Fruit fly (Drosophila melanogaster) whole organism, pupa: ENCODE data around the gene CG31287.

Source experiments
- CG10348 ChIP-seq: fragments of 200-800 bp; sonication (Bioruptor generic); IDR thresholded peaks from 2 replicates; pipeline ENCODE4 v1.3.6; 2022; ENCODE audit warnings: missing biosample characterization, missing genetic modification characterization
- CG12605 ChIP-seq: fragments of 200-800 bp; sonication (Bioruptor generic); IDR thresholded peaks from 2 replicates; pipeline ENCODE4 v1.3.6; 2022; ENCODE audit warnings: missing biosample characterization, missing genetic modification characterization
- CG13204 ChIP-seq: fragments of 200-800 bp; sonication (Bioruptor generic); optimal IDR thresholded peaks from 2 replicates; lab custom pipeline; 2018; ENCODE audit warnings: missing biosample characterization, mild to moderate bottlenecking, missing genetic modification characterization, moderate library complexity
- CG14655 ChIP-seq: fragments of 200-800 bp; sonication (Bioruptor generic); optimal IDR thresholded peaks from 3 replicates; lab custom pipeline; 2017; ENCODE audit warnings: mild to moderate bottlenecking, missing biosample characterization, missing genetic modification reagents, missing genetic modification characterization
- CG15710 ChIP-seq: fragments of 200-800 bp; sonication (Bioruptor generic); optimal IDR thresholded peaks from 2 replicates; lab custom pipeline; 2018; ENCODE audit warnings: missing biosample characterization, mild to moderate bottlenecking, missing genetic modification characterization, moderate library complexity
- CG17806 ChIP-seq: fragments of 200-800 bp; sonication (Bioruptor generic); optimal IDR thresholded peaks from 2 replicates; lab custom pipeline; 2018; ENCODE audit warnings: missing biosample characterization, mild to moderate bottlenecking, missing genetic modification characterization, moderate library complexity
- CG32121 ChIP-seq: fragments of 200-800 bp; sonication (Bioruptor generic); IDR thresholded peaks from 2 replicates; pipeline ENCODE4 v1.3.6; 2022; ENCODE audit warnings: missing biosample characterization, missing genetic modification characterization
- CG34367 ChIP-seq: fragments of 200-800 bp; sonication (Bioruptor generic); optimal IDR thresholded peaks from 2 replicates; lab custom pipeline; 2018; ENCODE audit warnings: missing biosample characterization, mild to moderate bottlenecking, missing genetic modification characterization
- CG4496 ChIP-seq: fragments of 200-800 bp; sonication (Bioruptor generic); IDR thresholded peaks from 3 replicates; pipeline ENCODE4 v1.3.6; 2022; ENCODE audit warnings: missing biosample characterization, missing genetic modification characterization
- CG8159 ChIP-seq: fragments of 200-800 bp; sonication (Bioruptor generic); optimal IDR thresholded peaks from 3 replicates; lab custom pipeline; 2018; ENCODE audit warnings: missing biosample characterization, mild to moderate bottlenecking, missing genetic modification characterization, moderate library complexity
- CG8301 ChIP-seq: fragments of 200-800 bp; sonication (Bioruptor generic); optimal IDR thresholded peaks from 2 replicates; lab custom pipeline; 2018; ENCODE audit warnings: missing biosample characterization, mild to moderate bottlenecking, missing genetic modification characterization
- CG9948 ChIP-seq: fragments of 200-800 bp; sonication (Bioruptor generic); optimal IDR thresholded peaks from 2 replicates; lab custom pipeline; 2018; ENCODE audit warnings: missing biosample characterization, mild to moderate bottlenecking, missing genetic modification characterization, moderate library complexity
- D1 ChIP-seq: fragments of 200-800 bp; sonication (Bioruptor generic); optimal IDR thresholded peaks from 2 replicates; lab custom pipeline; 2018; ENCODE audit warnings: missing biosample characterization, mild to moderate bottlenecking, missing genetic modification characterization, moderate library complexity
- EcR ChIP-seq: fragments of 200-800 bp; sonication (Bioruptor generic); optimal IDR thresholded peaks from 3 replicates; lab custom pipeline; 2019; ENCODE audit warnings: missing biosample characterization, missing genetic modification characterization, mild to moderate bottlenecking, moderate library complexity, missing genetic modification reagents
- Ets98B ChIP-seq: fragments of 200-800 bp; sonication (Bioruptor generic); IDR thresholded peaks from 2 replicates; pipeline ENCODE4 v1.3.6; 2022; ENCODE audit warnings: missing biosample characterization, missing genetic modification characterization
- Pif1A ChIP-seq: fragments of 200-800 bp; sonication (Bioruptor generic); optimal IDR thresholded peaks from 3 replicates; lab custom pipeline; 2016; ENCODE audit warnings: missing biosample characterization, missing genetic modification characterization
- Pif1B ChIP-seq: fragments of 200-800 bp; sonication (Bioruptor generic); optimal IDR thresholded peaks from 3 replicates; lab custom pipeline; 2016; ENCODE audit warnings: missing biosample characterization, missing genetic modification characterization
- Snoo ChIP-seq: fragments of 200-800 bp; sonication (Bioruptor generic); optimal IDR thresholded peaks from 3 replicates; lab custom pipeline; 2017; ENCODE audit warnings: missing biosample characterization, mild to moderate bottlenecking, missing genetic modification characterization, inconsistent platforms
- fd96Ca ChIP-seq: fragments of 200-800 bp; sonication (Bioruptor generic); IDR thresholded peaks from 3 replicates; pipeline ENCODE4 v1.3.6; 2022; ENCODE audit warnings: missing biosample characterization, missing genetic modification characterization
- gl ChIP-seq: fragments of 200-800 bp; sonication (Bioruptor generic); optimal IDR thresholded peaks from 2 replicates; lab custom pipeline; 2018; ENCODE audit warnings: missing biosample characterization, mild to moderate bottlenecking, missing genetic modification characterization
- rn ChIP-seq: fragments of 200-800 bp; sonication (Bioruptor generic); IDR thresholded peaks from 2 replicates; pipeline ENCODE4 v1.3.6; 2022; ENCODE audit warnings: missing biosample characterization, missing genetic modification characterization

Gene CG31287

dm6 chr3R:16203025-16203421 is at the start of gene CG31287, which contains the start of gene CG6126:
CG31287 (plus strand) TSS chr3R:16203371.
CG6126 (minus strand) TSS chr3R:16203083.
- no peak for TF ChIP-seq CG13204
- TF ChIP-seq Ets98B (GFP tag; lab: Robert Waterston, UW): peak; percentile 36; the same call in 1 of the 2 replicates

dm6 chr3R:16154263-16154662 is 48.9 kb upstream of the CG31287 start:
- TF ChIP-seq gl (no peak), CG4496 (peak; percentile 86), Pif1A (GFP tag; lab: Kevin White, UChicago) (peak; percentile 50), D1 (tag; lab: Kevin White, UChicago) (no peak), CG17806 (no peak), CG14655 (GFP tag; lab: Kevin White, UChicago) (no peak), CG12605 (peak; percentile 80), fd96Ca (GFP tag; lab: Robert Waterston, UW) (0 out of 3 replicates have a peak, but pooled peaks have one; percentile 21), CG15710 (tag; lab: Kevin White, UChicago) (peak; percentile 34), rn (GFP tag; lab: Robert Waterston, UW) (peak; percentile 61), CG13204 (no peak), CG9948 (no peak), CG10348 (GFP tag; lab: Robert Waterston, UW) (no peak), EcR (GFP tag; lab: Kevin White, UChicago) (no peak), CG32121 (GFP tag; lab: Robert Waterston, UW) (peak; percentile 84), CG34367 (tag; lab: Kevin White, UChicago) (no peak), Ets98B (GFP tag; lab: Robert Waterston, UW) (peak; percentile 70), Pif1B (GFP tag; lab: Kevin White, UChicago) (no peak), CG8301 (tag; lab: Kevin White, UChicago) (no peak), Snoo (peak; percentile 67), CG8159 (tag; lab: Kevin White, UChicago) (peak; percentile 15)

- TF ChIP-seq Pif1A (GFP tag; lab: Kevin White, UChicago) (no peak), CG12605 (no peak), Ets98B (GFP tag; lab: Robert Waterston, UW) (no peak), Pif1B (GFP tag; lab: Kevin White, UChicago) (no peak), CG13204 (no peak), CG32121 (GFP tag; lab: Robert Waterston, UW) (no peak), CG15710 (tag; lab: Kevin White, UChicago) (no peak), D1 (tag; lab: Kevin White, UChicago) (no peak), rn (GFP tag; lab: Robert Waterston, UW) (no peak), CG10348 (GFP tag; lab: Robert Waterston, UW) (no peak), gl (no peak)
Measured at dm6 chr3R:16154682-16155081, 48.5 kb upstream of the CG31287 start, which contains the start of gene CG6006. CG6006 (plus strand) TSS chr3R:16154982.

dm6 chr3R:16156032-16156431 is 47.1 kb upstream of the CG31287 start:
- TF ChIP-seq rn (GFP tag; lab: Robert Waterston, UW) (no peak), CG8301 (tag; lab: Kevin White, UChicago) (no peak), Ets98B (GFP tag; lab: Robert Waterston, UW) (no peak), Snoo (no peak)

dm6 chr3R:16157564-16158242 is 45.5 kb upstream of the CG31287 start:
- TF ChIP-seq gl: no peak
- peak; percentile 63 for TF ChIP-seq Snoo
- TF ChIP-seq Ets98B (GFP tag; lab: Robert Waterston, UW): peak; percentile 17; the same call in 1 of the 2 replicates
- TF ChIP-seq CG34367 (tag; lab: Kevin White, UChicago): peak; percentile 25
- TF ChIP-seq CG8159 (tag; lab: Kevin White, UChicago): peak; percentile 73
- no peak for TF ChIP-seq rn (GFP tag; lab: Robert Waterston, UW)
- peak; percentile 59 for TF ChIP-seq CG12605
- TF ChIP-seq CG17806: peak; percentile 57
- no peak for TF ChIP-seq CG10348 (GFP tag; lab: Robert Waterston, UW)
- no peak for TF ChIP-seq EcR (GFP tag; lab: Kevin White, UChicago)
- TF ChIP-seq CG9948: peak; percentile 54
- TF ChIP-seq Pif1A (GFP tag; lab: Kevin White, UChicago): peak; percentile 67
- TF ChIP-seq CG14655 (GFP tag; lab: Kevin White, UChicago): peak; percentile 74
- peak; percentile 52 for TF ChIP-seq D1 (tag; lab: Kevin White, UChicago)
- TF ChIP-seq CG8301 (tag; lab: Kevin White, UChicago): peak; percentile 73
- peak; percentile 70 for TF ChIP-seq CG13204
- TF ChIP-seq fd96Ca (GFP tag; lab: Robert Waterston, UW): 0 out of 3 replicates have a peak, but pooled peaks have one; percentile 48
- peak; percentile 55; the same call in 1 of the 2 replicates for TF ChIP-seq CG32121 (GFP tag; lab: Robert Waterston, UW)
- TF ChIP-seq CG4496: peak; percentile 50
- TF ChIP-seq CG15710 (tag; lab: Kevin White, UChicago): peak; percentile 65
- peak; percentile 51 for TF ChIP-seq Pif1B (GFP tag; lab: Kevin White, UChicago)

dm6 chr3R:16168088-16168487 is 35.1 kb upstream of the CG31287 start:
- TF ChIP-seq Pif1A (GFP tag; lab: Kevin White, UChicago) (no peak), Snoo (no peak), CG8301 (tag; lab: Kevin White, UChicago) (no peak), CG4496 (no peak), CG9948 (no peak), CG34367 (tag; lab: Kevin White, UChicago) (no peak), CG10348 (GFP tag; lab: Robert Waterston, UW) (no peak), CG32121 (GFP tag; lab: Robert Waterston, UW) (no peak), CG13204 (no peak), Pif1B (GFP tag; lab: Kevin White, UChicago) (no peak), CG8159 (tag; lab: Kevin White, UChicago) (no peak), fd96Ca (GFP tag; lab: Robert Waterston, UW) (no peak), CG17806 (no peak), CG14655 (GFP tag; lab: Kevin White, UChicago) (no peak), EcR (GFP tag; lab: Kevin White, UChicago) (no peak), rn (GFP tag; lab: Robert Waterston, UW) (no peak)
